Worm (Caenorhabditis elegans) whole organism, L1 larva: ENCODE measurements around the gene Y62E10A.23.

Experiments
- elt-2 ChIP-seq: sonication (generic microtip); optimal IDR thresholded peaks from 2 replicates; lab custom pipeline; 2016; ENCODE audit warnings: missing genetic modification characterization, mild to moderate bottlenecking, inconsistent platforms, missing compliant biosample characterization, missing genetic modification reagents
- lin-35 ChIP-seq, 2 experiments: fragments of 150-350 bp; optimal IDR thresholded peaks; 2 replicates each; lab custom pipeline; 2014; ENCODE audit warnings: missing biosample characterization in 2 of 2, missing genetic modification characterization in 2 of 2, missing genetic modification reagents in 2 of 2
- nhr-76 ChIP-seq: sonication (generic microtip); optimal IDR thresholded peaks from 2 replicates; lab custom pipeline; 2017; ENCODE audit warnings: missing biosample characterization, missing genetic modification characterization
- unc-130 ChIP-seq: fragments of 150-350 bp; optimal IDR thresholded peaks from 2 replicates; lab custom pipeline; 2017; ENCODE audit warnings: missing biosample characterization, missing genetic modification characterization, inconsistent platforms

ce11 chrIV:13353143-13353773 is 32.9 kb upstream of the Y62E10A.23 start, which contains the start of the genes rec-8 and mex-5:
- TF ChIP-seq unc-130 (tag; lab: Kevin White, UChicago) (no peak), elt-2 (tag; lab: Kevin White, UChicago) (no peak), lin-35 (GFP tag; optimal IDR thresholded peaks at IDR 0.05; lab: Kevin White, UChicago) (no peak), nhr-76 (tag; lab: Kevin White, UChicago) (no peak)
